Worm (Caenorhabditis elegans) whole organism, young adult: ENCODE data around the gene oac-37.

Source experiments
- B0019.2 ChIP-seq: fragments of 200-800 bp; sonication (Bioruptor generic); conservative IDR thresholded peaks from 2 replicates; pipeline ENCODE4 v1.3.6; 2022; ENCODE audit warnings: missing genetic modification reagents, missing genetic modification characterization, missing compliant biosample characterization
- B0336.3 ChIP-seq: fragments of 200-800 bp; sonication (Bioruptor generic); IDR thresholded peaks from 2 replicates; pipeline ENCODE4 v1.3.6; 2022; ENCODE audit warnings: missing genetic modification characterization, missing compliant biosample characterization
- D2030.7 ChIP-seq: fragments of 200-800 bp; sonication (Bioruptor generic); IDR thresholded peaks from 2 replicates; pipeline ENCODE4 v1.3.6; 2022; ENCODE audit warnings: missing genetic modification reagents, missing genetic modification characterization, missing compliant biosample characterization
- F33H1.4 ChIP-seq: fragments of 200-800 bp; sonication (Bioruptor generic); IDR thresholded peaks from 2 replicates; pipeline ENCODE4 v1.3.6; 2022; ENCODE audit warnings: missing genetic modification reagents, missing genetic modification characterization, missing compliant biosample characterization
- F39B2.1 ChIP-seq: fragments of 200-800 bp; sonication (Bioruptor generic); IDR thresholded peaks from 2 replicates; pipeline ENCODE4 v1.3.6; 2022; ENCODE audit warnings: missing genetic modification reagents, missing genetic modification characterization, missing compliant biosample characterization
- F49E8.2 ChIP-seq: sonication (generic microtip); optimal IDR thresholded peaks from 3 replicates; lab custom pipeline; 2017; ENCODE audit warnings: missing genetic modification characterization, mild to moderate bottlenecking, missing compliant biosample characterization, antibody characterized with exemption, moderate library complexity; ENCODE audit not compliant: insufficient read depth
- F57C9.4 ChIP-seq: sonication (generic microtip); optimal IDR thresholded peaks from 2 replicates; lab custom pipeline; 2017; ENCODE audit warnings: mild to moderate bottlenecking, missing genetic modification characterization, missing compliant biosample characterization
- K11D2.4 ChIP-seq: fragments of 200-800 bp; sonication (Bioruptor generic); IDR thresholded peaks from 2 replicates; pipeline ENCODE4 v1.3.6; 2022; ENCODE audit warnings: missing genetic modification reagents, missing genetic modification characterization, missing compliant biosample characterization
- ama-1 ChIP-seq, 3 experiments: fragments of 150-350 bp in 1 of 3; sonication (generic microtip) in 2 of 3; optimal IDR thresholded peaks; 2 replicates each; lab custom pipeline; 2014 to 2018; ENCODE audit warnings: missing biosample characterization in 2 of 3, missing genetic modification characterization in 2 of 3, missing genetic modification reagents in 2 of 3
- aptf-2 ChIP-seq: fragments of 200-800 bp; sonication (Bioruptor generic); conservative IDR thresholded peaks from 2 replicates; pipeline ENCODE4 v1.3.6; 2022; ENCODE audit warnings: missing genetic modification reagents, missing genetic modification characterization, missing compliant biosample characterization
- attf-6 ChIP-seq: fragments of 200-800 bp; sonication (Bioruptor generic); IDR thresholded peaks from 2 replicates; pipeline ENCODE4 v1.3.6; 2022; ENCODE audit warnings: missing genetic modification reagents, missing genetic modification characterization, missing compliant biosample characterization
- ceh-27 ChIP-seq: fragments of 200-800 bp; sonication (Bioruptor generic); optimal IDR thresholded peaks from 2 replicates; lab custom pipeline; 2018; ENCODE audit warnings: mild to moderate bottlenecking, missing genetic modification characterization, moderate library complexity, missing compliant biosample characterization
- ceh-58 ChIP-seq: fragments of 200-800 bp; sonication (Bioruptor generic); IDR thresholded peaks from 2 replicates; pipeline ENCODE4 v1.3.6; 2022; ENCODE audit warnings: missing genetic modification characterization, missing compliant biosample characterization
- chd-7 ChIP-seq: sonication (generic microtip); optimal IDR thresholded peaks from 2 replicates; lab custom pipeline; 2016; ENCODE audit warnings: mild to moderate bottlenecking, missing genetic modification characterization, moderate library complexity, missing compliant biosample characterization
- efl-1 ChIP-seq: fragments of 150-350 bp; optimal IDR thresholded peaks from 2 replicates; lab custom pipeline; 2014; ENCODE audit warnings: missing biosample characterization, missing genetic modification reagents, missing genetic modification characterization
- egl-18 ChIP-seq: fragments of 200-800 bp; sonication (Bioruptor generic); IDR thresholded peaks from 2 replicates; pipeline ENCODE4 v1.3.6; 2022; ENCODE audit warnings: missing genetic modification reagents, missing genetic modification characterization, missing compliant biosample characterization
- egl-44 ChIP-seq: fragments of 200-800 bp; sonication (Bioruptor generic); IDR thresholded peaks from 2 replicates; pipeline ENCODE4 v1.3.6; 2022; ENCODE audit warnings: missing genetic modification reagents, missing genetic modification characterization, missing compliant biosample characterization
- hmg-20 ChIP-seq: fragments of 200-800 bp; sonication (Bioruptor generic); IDR thresholded peaks from 2 replicates; pipeline ENCODE4 v1.3.6; 2022; ENCODE audit warnings: missing genetic modification reagents, missing genetic modification characterization, missing compliant biosample characterization
- hsf-1 ChIP-seq: fragments of 200-800 bp; sonication (Bioruptor generic); IDR thresholded peaks from 2 replicates; pipeline ENCODE4 v1.3.6; 2022; ENCODE audit warnings: missing genetic modification reagents, missing genetic modification characterization, missing compliant biosample characterization
- let-607 ChIP-seq, 2 experiments: fragments of 200-800 bp in 1 of 2; sonication (Bioruptor generic) in 1 of 2; sonication (generic microtip) in 1 of 2; optimal IDR thresholded peaks; 2 replicates each; lab custom pipeline; 2016 to 2018; ENCODE audit warnings: mild to moderate bottlenecking in 2 of 2, missing compliant biosample characterization in 2 of 2, missing genetic modification characterization in 2 of 2, moderate library complexity in 2 of 2, missing genotype in 1 of 2
- lin-26 ChIP-seq: fragments of 200-800 bp; sonication (Bioruptor generic); IDR thresholded peaks from 2 replicates; pipeline ENCODE4 v1.3.6; 2022; ENCODE audit warnings: missing genetic modification reagents, missing genetic modification characterization, missing compliant biosample characterization
- lin-35 ChIP-seq, 3 experiments: fragments of 150-350 bp in 2 of 3; sonication (generic microtip) in 1 of 3; optimal IDR thresholded peaks; 2 replicates each; lab custom pipeline; 2014 to 2018; ENCODE audit warnings: missing biosample characterization in 3 of 3, missing genetic modification characterization in 3 of 3, missing genetic modification reagents in 3 of 3
- lin-54 ChIP-seq: fragments of 200-800 bp; sonication (Bioruptor generic); optimal IDR thresholded peaks from 2 replicates; lab custom pipeline; 2018; ENCODE audit warnings: mild to moderate bottlenecking, missing genetic modification characterization, missing compliant biosample characterization
- lsl-1 ChIP-seq: fragments of 200-800 bp; sonication (Bioruptor generic); optimal IDR thresholded peaks from 2 replicates; lab custom pipeline; 2018; ENCODE audit warnings: mild to moderate bottlenecking, missing genetic modification characterization, moderate library complexity, missing compliant biosample characterization
- lsy-27 ChIP-seq: sonication (generic microtip); optimal IDR thresholded peaks from 2 replicates; lab custom pipeline; 2017; ENCODE audit warnings: missing genetic modification characterization, mild to moderate bottlenecking, missing compliant biosample characterization, antibody characterized with exemption, missing genotype, borderline replicate concordance; ENCODE audit not compliant: insufficient read depth
- madf-3 ChIP-seq: fragments of 200-800 bp; sonication (Bioruptor generic); IDR thresholded peaks from 2 replicates; pipeline ENCODE4 v1.3.6; 2022; ENCODE audit warnings: missing genetic modification reagents, missing genetic modification characterization, missing compliant biosample characterization
- madf-6 ChIP-seq: fragments of 200-800 bp; sonication (Bioruptor generic); IDR thresholded peaks from 2 replicates; pipeline ENCODE4 v1.3.6; 2022; ENCODE audit warnings: missing genetic modification reagents, missing genetic modification characterization, missing compliant biosample characterization
- madf-8 ChIP-seq: fragments of 200-800 bp; sonication (Bioruptor generic); conservative IDR thresholded peaks from 2 replicates; pipeline ENCODE4 v1.3.6; 2022; ENCODE audit warnings: missing genetic modification reagents, missing genetic modification characterization, missing compliant biosample characterization
- mes-4 ChIP-seq: sonication (generic microtip); optimal IDR thresholded peaks from 2 replicates; lab custom pipeline; 2016; ENCODE audit warnings: missing genotype, missing genetic modification characterization, missing compliant biosample characterization
- nfya-1 ChIP-seq: sonication (generic microtip); optimal IDR thresholded peaks from 2 replicates; lab custom pipeline; 2017; ENCODE audit warnings: antibody characterized with exemption, missing compliant biosample characterization, missing genetic modification characterization, borderline replicate concordance; ENCODE audit not compliant: insufficient read depth
- nfyb-1 ChIP-seq: fragments of 200-800 bp; sonication (Bioruptor generic); IDR thresholded peaks from 2 replicates; pipeline ENCODE4 v1.3.6; 2022; ENCODE audit warnings: missing genetic modification reagents, missing genetic modification characterization, missing compliant biosample characterization
- pbrm-1 ChIP-seq: fragments of 200-800 bp; sonication (Bioruptor generic); IDR thresholded peaks from 2 replicates; pipeline ENCODE4 v1.3.6; 2022; ENCODE audit warnings: missing genetic modification reagents, missing genetic modification characterization, missing compliant biosample characterization
- sdz-38 ChIP-seq: sonication (generic microtip); optimal IDR thresholded peaks from 2 replicates; lab custom pipeline; 2016; ENCODE audit warnings: missing genotype, missing genetic modification characterization, missing compliant biosample characterization
- snpc-1.1 ChIP-seq: sonication (generic microtip); optimal IDR thresholded peaks from 2 replicates; lab custom pipeline; 2017; ENCODE audit warnings: missing genetic modification characterization, mild to moderate bottlenecking, missing compliant biosample characterization, antibody characterized with exemption, moderate library complexity, missing genotype, missing genetic modification reagents; ENCODE audit not compliant: insufficient read depth
- snpc-1.3 ChIP-seq: sonication (generic microtip); optimal IDR thresholded peaks from 2 replicates; lab custom pipeline; 2017; ENCODE audit warnings: missing genetic modification characterization, mild to moderate bottlenecking, missing compliant biosample characterization, antibody characterized with exemption, moderate library complexity, missing genotype, missing genetic modification reagents; ENCODE audit not compliant: insufficient read depth
- snpc-3.4 ChIP-seq: sonication (generic microtip); optimal IDR thresholded peaks from 2 replicates; lab custom pipeline; 2017; ENCODE audit warnings: missing genetic modification characterization, mild to moderate bottlenecking, missing compliant biosample characterization, antibody characterized with exemption, moderate library complexity, missing genotype, missing genetic modification reagents
- snpc-4 ChIP-seq, 5 experiments: fragments of 150-350 bp in 1 of 5; sonication (generic microtip) in 4 of 5; optimal IDR thresholded peaks; 2 replicates each; lab custom pipeline; 2014 to 2018; ENCODE audit warnings: missing genetic modification characterization in 5 of 5, missing biosample characterization in 3 of 5, antibody characterized with exemption in 2 of 5, mild to moderate bottlenecking in 2 of 5, missing compliant biosample characterization in 2 of 5, missing genotype in 2 of 5, moderate library complexity in 2 of 5, missing genetic modification reagents in 1 of 5
- sptf-2 ChIP-seq: fragments of 200-800 bp; sonication (Bioruptor generic); optimal IDR thresholded peaks from 2 replicates; lab custom pipeline; 2018; ENCODE audit warnings: mild to moderate bottlenecking, missing genetic modification characterization, missing compliant biosample characterization
- tbp1 ChIP-seq: fragments of 200-800 bp; sonication (Bioruptor generic); optimal IDR thresholded peaks from 2 replicates; lab custom pipeline; 2018; ENCODE audit warnings: mild to moderate bottlenecking, missing genetic modification characterization, missing compliant biosample characterization
- xnd-1 ChIP-seq: sonication (generic microtip); optimal IDR thresholded peaks from 2 replicates; lab custom pipeline; 2016; ENCODE audit warnings: missing genotype, missing genetic modification reagents, missing genetic modification characterization, missing compliant biosample characterization
- ztf-26 ChIP-seq: sonication (generic microtip); optimal IDR thresholded peaks from 2 replicates; lab custom pipeline; 2017; ENCODE audit warnings: missing genetic modification characterization, missing compliant biosample characterization

The oac-37 gene

ce11 chrIV:14115045-14115444 lies 30.6 kb upstream of the oac-37 start:
- no peak for TF ChIP-seq ceh-58 (GFP tag; lab: Robert Waterston, UW)
- TF ChIP-seq madf-6 (GFP tag; lab: Robert Waterston, UW) = peak; percentile 27; the same call in 1 of the 2 replicates
- peak; percentile 73 for TF ChIP-seq attf-6 (GFP tag; lab: Robert Waterston, UW)

- no peak for TF ChIP-seq lin-35 (GFP tag; optimal IDR thresholded peaks at IDR 0.05; lab: Kevin White, UChicago)
- peak; percentile 85 for TF ChIP-seq xnd-1 (tag; lab: Kevin White, UChicago)
- no peak for TF ChIP-seq B0019.2
- peak; percentile 68 for TF ChIP-seq tbp1 (GFP tag; lab: Kevin White, UChicago)
- no peak for TF ChIP-seq mes-4 (tag; lab: Kevin White, UChicago)
- TF ChIP-seq madf-8 (GFP tag; lab: Robert Waterston, UW) = peak; percentile 71
- peak; percentile 92 for TF ChIP-seq snpc-4 (GFP tag; optimal IDR thresholded peaks at IDR 0.05; lab: Kevin White, UChicago)
- TF ChIP-seq snpc-4 (tag; optimal IDR thresholded peaks at IDR 0.05; lab: Kevin White, UChicago) = peak in 3 of 4 experiments; percentile 90 to 96 (median 96)
- TF ChIP-seq D2030.7 (GFP tag; lab: Robert Waterston, UW) = peak; percentile 44
- no peak for TF ChIP-seq F39B2.1 (GFP tag; lab: Robert Waterston, UW)
- no peak for TF ChIP-seq lsy-27 (tag; lab: Kevin White, UChicago)
- peak; percentile 73 for TF ChIP-seq snpc-1.3 (tag; lab: Kevin White, UChicago)
- peak; percentile 5 for TF ChIP-seq snpc-1.1 (tag; lab: Kevin White, UChicago)
- TF ChIP-seq hsf-1 (GFP tag; lab: Robert Waterston, UW) = peak; percentile 93
- TF ChIP-seq lin-54 = peak; percentile 40
- TF ChIP-seq chd-7 (tag; lab: Kevin White, UChicago) = no peak
- TF ChIP-seq efl-1 (GFP tag; lab: Kevin White, UChicago) = peak; percentile 37
- no peak for TF ChIP-seq F57C9.4 (tag; lab: Kevin White, UChicago)
- peak; percentile 94 for TF ChIP-seq madf-6 (GFP tag; lab: Robert Waterston, UW)
- TF ChIP-seq lin-26 (GFP tag; lab: Robert Waterston, UW) = no peak
- no peak for TF ChIP-seq pbrm-1 (GFP tag; lab: Robert Waterston, UW)
- no peak for TF ChIP-seq egl-44 (GFP tag; lab: Robert Waterston, UW)
- TF ChIP-seq aptf-2 = no peak
- no peak for TF ChIP-seq egl-18
- TF ChIP-seq lsl-1 = peak; percentile 93
- no peak for TF ChIP-seq let-607 (tag; optimal IDR thresholded peaks at IDR 0.05; lab: Kevin White, UChicago)
- TF ChIP-seq ama-1 (optimal IDR thresholded peaks at IDR 0.05; lab: Kevin White, UChicago) = no peak
- TF ChIP-seq ama-1 (GFP tag; optimal IDR thresholded peaks at IDR 0.05; lab: Kevin White, UChicago) = no peak
- TF ChIP-seq hmg-20 (GFP tag; lab: Robert Waterston, UW) = no peak
- peak; percentile 3 for TF ChIP-seq F49E8.2 (tag; lab: Kevin White, UChicago)
- peak; percentile 31 for TF ChIP-seq snpc-3.4 (tag; lab: Kevin White, UChicago)
- TF ChIP-seq nfyb-1 (GFP tag; lab: Robert Waterston, UW) = no peak
- peak; percentile 96 for TF ChIP-seq attf-6 (GFP tag; lab: Robert Waterston, UW)
- peak; percentile 94 for TF ChIP-seq F33H1.4
Measured at ce11 chrIV:14115556-14115955, 30.1 kb upstream of the oac-37 start.

- TF ChIP-seq ceh-27 (no peak), nfya-1 (tag; lab: Kevin White, UChicago) (no peak), sdz-38 (tag; lab: Kevin White, UChicago) (no peak), snpc-1.1 (tag; lab: Kevin White, UChicago) (no peak), madf-3 (no peak), K11D2.4 (GFP tag; lab: Robert Waterston, UW) (no peak), F33H1.4 (no peak), ztf-26 (tag; lab: Kevin White, UChicago) (no peak), B0336.3 (no peak), sptf-2 (GFP tag; lab: Kevin White, UChicago) (no peak)
Measured at ce11 chrIV:14119327-14119726, 26.4 kb upstream of the oac-37 start.
